Worm (Caenorhabditis elegans) whole organism, early embryonic: Measurements from ENCODE around the gene Y110A2AL.10.

Experiments used
- aly-1 ChIP-seq: sonication (generic microtip); optimal IDR thresholded peaks from 2 replicates; lab custom pipeline; 2016; ENCODE audit warnings: missing genetic modification characterization, missing compliant biosample characterization
- ama-1 ChIP-seq: fragments of 150-350 bp; optimal IDR thresholded peaks from 2 replicates; lab custom pipeline; 2014
- ets-7 ChIP-seq: sonication (generic microtip); optimal IDR thresholded peaks from 2 replicates; lab custom pipeline; 2016; ENCODE audit warnings: missing genotype, missing genetic modification characterization, missing compliant biosample characterization
- flt-1 ChIP-seq: fragments of 200-800 bp; sonication (Bioruptor generic); IDR thresholded peaks from 2 replicates; pipeline ENCODE4 v1.3.6; 2022; ENCODE audit warnings: missing genetic modification characterization, missing compliant biosample characterization
- hmbx-1 ChIP-seq: sonication (generic microtip); optimal IDR thresholded peaks from 2 replicates; lab custom pipeline; 2016; ENCODE audit warnings: mild to moderate bottlenecking, missing genetic modification characterization, missing compliant biosample characterization
- sea-1 ChIP-seq: fragments of 200-800 bp; sonication (Bioruptor generic); conservative IDR thresholded peaks from 2 replicates; pipeline ENCODE4 v1.3.6; 2022; ENCODE audit warnings: missing genetic modification characterization, missing compliant biosample characterization
- tbx-11 ChIP-seq: fragments of 200-800 bp; sonication (Bioruptor generic); IDR thresholded peaks from 2 replicates; pipeline ENCODE4 v1.3.6; 2022; ENCODE audit warnings: missing genetic modification characterization, missing compliant biosample characterization

DNA sequence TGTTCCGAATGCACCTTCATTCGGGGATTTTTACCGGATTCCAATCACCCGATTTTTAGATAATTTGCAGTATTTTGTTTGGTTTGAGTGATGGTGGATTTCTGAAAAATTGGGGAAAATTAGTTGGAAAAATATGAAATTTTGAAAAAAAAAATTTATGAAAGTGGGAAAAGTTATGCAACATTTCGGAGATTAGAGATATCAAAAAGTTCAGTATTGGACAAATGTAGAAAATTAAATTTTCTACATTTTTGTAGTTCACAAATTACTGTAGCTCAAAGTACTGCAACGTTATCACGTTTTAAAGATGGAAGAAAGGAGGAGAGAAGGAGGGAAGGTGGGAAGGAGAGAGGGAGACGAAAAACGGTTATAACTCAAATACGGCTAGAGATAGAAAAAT is 19.2 kb downstream of the Y110A2AL.10 start, which contains the start of gene ptc-3:
- TF ChIP-seq aly-1 (tag; lab: Kevin White, UChicago): no peak
- TF ChIP-seq ama-1 (lab: Kevin White, UChicago): no peak
- TF ChIP-seq tbx-11 (GFP tag; lab: Robert Waterston, UW): no peak
- TF ChIP-seq hmbx-1 (tag; lab: Kevin White, UChicago): no peak
- TF ChIP-seq ets-7: no peak
- no peak for TF ChIP-seq sea-1 (GFP tag; lab: Robert Waterston, UW)
- no peak for TF ChIP-seq flt-1 (GFP tag; lab: Robert Waterston, UW)
